Worm (Caenorhabditis elegans): ENCODE measurements around the gene F17A2.13.

Gene F17A2.13

ce11 chrX:12333479-12333878, 12.0 kb downstream of the F17A2.13 start, which contains the start of gene srd-47:
Gene srd-47, plus strand, starts transcription at chrX:12333642.
- TF ChIP-seq ceh-48 (tag; optimal IDR thresholded peaks at IDR 0.05), result no peak
- no peak for TF ChIP-seq lin-11 (tag; optimal IDR thresholded peaks at IDR 0.05)
- TF ChIP-seq tbx-2 (tag; optimal IDR thresholded peaks at IDR 0.05), result no peak
- TF ChIP-seq ceh-14 (tag; optimal IDR thresholded peaks at IDR 0.05), result no peak
- TF ChIP-seq elt-2 (tag; optimal IDR thresholded peaks at IDR 0.05), result no peak
- TF ChIP-seq npax-4 (tag; optimal IDR thresholded peaks at IDR 0.05), result no peak
- no peak for TF ChIP-seq ceh-22 (tag; optimal IDR thresholded peaks at IDR 0.05)
- no peak for TF ChIP-seq ceh-30 (tag; optimal IDR thresholded peaks at IDR 0.05)
- no peak for TF ChIP-seq hlh-30 (tag; optimal IDR thresholded peaks at IDR 0.05; ENCODE audit: insufficient read depth)
- no peak for TF ChIP-seq C08G9.2 (tag; optimal IDR thresholded peaks at IDR 0.05)
- TF ChIP-seq pha-2 (tag; optimal IDR thresholded peaks at IDR 0.05), result no peak

DNA sequence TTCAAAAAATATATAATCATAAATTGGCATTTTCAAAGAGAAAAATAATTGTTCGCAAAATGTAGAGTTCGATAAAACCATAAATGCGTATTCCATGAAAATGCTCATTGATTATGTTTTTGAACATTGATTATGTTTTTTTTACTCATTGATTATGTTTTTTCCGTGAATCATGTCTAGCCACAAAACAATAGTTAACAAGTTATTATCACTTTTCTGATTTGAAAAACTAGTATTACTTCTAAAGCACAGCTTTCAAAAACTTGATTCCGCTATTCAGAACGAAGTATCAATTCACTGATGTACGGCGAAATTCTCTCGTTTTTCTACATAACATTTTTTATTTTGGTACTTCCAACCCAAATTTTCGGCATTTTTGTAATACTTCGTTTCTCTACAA, 14.4 kb downstream of the F17A2.13 start, which contains the start of gene srd-48:
srd-48 (plus strand) TSS at position 301 of the 400 bp plus-strand sequence.
- TF ChIP-seq F13H6.1 (tag; optimal IDR thresholded peaks at IDR 0.05), result no peak
- no peak for TF ChIP-seq dmd-4 (tag; optimal IDR thresholded peaks at IDR 0.05; ENCODE audit: borderline replicate concordance)
- no peak for TF ChIP-seq ceh-30 (tag; optimal IDR thresholded peaks at IDR 0.05)
- no peak for TF ChIP-seq hlh-15 (tag; optimal IDR thresholded peaks at IDR 0.05)
- TF ChIP-seq Y22D7AL.16 (tag; optimal IDR thresholded peaks at IDR 0.05), result no peak
- TF ChIP-seq nhr-11 (tag; optimal IDR thresholded peaks at IDR 0.05), result no peak
- no peak for TF ChIP-seq zip-5 (tag; optimal IDR thresholded peaks at IDR 0.05)
- TF ChIP-seq ets-4 (tag; optimal IDR thresholded peaks at IDR 0.05), result no peak
- no peak for TF ChIP-seq ahr-1 (tag; optimal IDR thresholded peaks at IDR 0.05)
- no peak for TF ChIP-seq tbx-7 (tag; optimal IDR thresholded peaks at IDR 0.05)
- TF ChIP-seq ttx-3 (tag; optimal IDR thresholded peaks at IDR 0.05), result no peak

ce11 chrX:12337846-12338490, 16.5 kb downstream of the F17A2.13 start, which contains the start of gene srd-44:
Gene srd-44, plus strand, starts transcription at chrX:12338440.
- peak; percentile 23 for TF ChIP-seq ttx-3 (tag; optimal IDR thresholded peaks at IDR 0.05)
- no peak for TF ChIP-seq unc-55 (GFP tag; optimal IDR thresholded peaks at IDR 0.05)
- TF ChIP-seq odd-2 (tag; optimal IDR thresholded peaks at IDR 0.05), result no peak
- TF ChIP-seq ceh-48 (tag; optimal IDR thresholded peaks at IDR 0.05), result no peak
- TF ChIP-seq elt-2 (tag; optimal IDR thresholded peaks at IDR 0.05), result peak; percentile 27
- TF ChIP-seq pha-4 (tag; optimal IDR thresholded peaks at IDR 0.05), result no peak
- peak; percentile 9 for TF ChIP-seq sdc-2 (tag; optimal IDR thresholded peaks at IDR 0.05)
- TF ChIP-seq T23F11.4 (GFP tag; optimal IDR thresholded peaks at IDR 0.05), result no peak
- TF ChIP-seq che-1 (tag; optimal IDR thresholded peaks at IDR 0.05), result peak; percentile 42

ce11 chrX:12341338-12341737, 19.9 kb downstream of the F17A2.13 start, which contains the start of gene zig-2:
Gene zig-2, minus strand, starts transcription at chrX:12341438.
- TF ChIP-seq ceh-14 (tag; optimal IDR thresholded peaks at IDR 0.05), result no peak
- TF ChIP-seq eyg-1 (tag; optimal IDR thresholded peaks at IDR 0.05), result no peak

DNA sequence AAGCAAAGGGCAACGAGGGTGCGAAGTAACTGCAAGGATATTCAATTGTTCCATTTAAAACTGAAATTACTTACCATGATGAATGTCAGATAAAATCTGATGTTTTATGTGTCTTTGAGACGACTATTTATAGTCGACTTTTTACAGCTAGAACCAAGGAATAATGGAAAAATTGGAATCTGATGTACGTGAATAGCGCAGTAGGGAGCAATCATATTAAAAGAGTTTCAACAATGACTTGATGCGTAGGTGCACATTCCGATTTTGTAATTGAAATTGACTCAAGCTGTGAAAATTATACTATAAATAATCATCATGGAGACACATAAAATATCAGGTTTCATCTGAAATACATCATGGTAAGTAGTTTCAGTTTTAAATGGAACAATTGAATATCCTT, 21.8 kb downstream of the F17A2.13 start, which contains the start of the genes nspc-9 and nspc-10:
nspc-9 (minus strand) TSS at position 101 of the 400 bp plus-strand sequence.
nspc-10 (plus strand) TSS at position 331 of the 400 bp plus-strand sequence.
- TF ChIP-seq ceh-24 (tag; optimal IDR thresholded peaks at IDR 0.05), result no peak
- TF ChIP-seq K02D7.2 (tag; optimal IDR thresholded peaks at IDR 0.05), result no peak
- no peak for TF ChIP-seq T23F11.4 (GFP tag; optimal IDR thresholded peaks at IDR 0.05)
- TF ChIP-seq C08G9.2 (tag; optimal IDR thresholded peaks at IDR 0.05), result no peak
- no peak for TF ChIP-seq unc-42 (tag; optimal IDR thresholded peaks at IDR 0.05)
- no peak for TF ChIP-seq nhr-11 (tag; optimal IDR thresholded peaks at IDR 0.05)
- no peak for TF ChIP-seq odd-2 (tag; optimal IDR thresholded peaks at IDR 0.05)
- no peak for TF ChIP-seq Y22D7AL.16 (tag; optimal IDR thresholded peaks at IDR 0.05)
- no peak for TF ChIP-seq pag-3 (tag; optimal IDR thresholded peaks at IDR 0.05; ENCODE audit: borderline replicate concordance)
- no peak for TF ChIP-seq hlh-30 (tag; optimal IDR thresholded peaks at IDR 0.05; ENCODE audit: insufficient read depth)
- no peak for TF ChIP-seq tbx-2 (tag; optimal IDR thresholded peaks at IDR 0.05)
